Worm (Caenorhabditis elegans) whole organism, mixed stage, embryonic: ENCODE measurements around the gene T25B2.1.

ENCODE experiments used
- M03D4.4 ChIP-seq: sonication (generic microtip); optimal IDR thresholded peaks from 2 replicates; lab custom pipeline; 2017; ENCODE audit warnings: mild to moderate bottlenecking, missing genetic modification characterization, missing compliant biosample characterization
- bed-3 ChIP-seq: fragments of 200-800 bp; sonication (Bioruptor generic); optimal IDR thresholded peaks from 3 replicates; lab custom pipeline; 2018; ENCODE audit warnings: mild to moderate bottlenecking, missing genetic modification characterization, moderate library complexity, missing compliant biosample characterization
- blmp-1 ChIP-seq: fragments of 150-350 bp; optimal IDR thresholded peaks from 2 replicates; lab custom pipeline; 2014; ENCODE audit warnings: missing biosample characterization, missing genetic modification characterization
- ceh-43 ChIP-seq: fragments of 200-800 bp; sonication (Bioruptor generic); optimal IDR thresholded peaks from 2 replicates; lab custom pipeline; 2018; ENCODE audit warnings: mild to moderate bottlenecking, missing genetic modification characterization, moderate library complexity, missing compliant biosample characterization
- ces-1 ChIP-seq: fragments of 150-350 bp; optimal IDR thresholded peaks from 2 replicates; lab custom pipeline; 2014; ENCODE audit warnings: missing biosample characterization, missing genetic modification reagents, missing genetic modification characterization
- cnd-1 ChIP-seq: fragments of 200-800 bp; sonication (Bioruptor generic); optimal IDR thresholded peaks from 2 replicates; lab custom pipeline; 2018; ENCODE audit warnings: mild to moderate bottlenecking, missing genetic modification characterization, missing compliant biosample characterization
- drap-1 ChIP-seq: fragments of 200-800 bp; sonication (Bioruptor generic); optimal IDR thresholded peaks from 3 replicates; lab custom pipeline; 2018; ENCODE audit warnings: mild to moderate bottlenecking, missing genetic modification characterization, missing compliant biosample characterization
- elt-1 ChIP-seq: sonication (generic microtip); optimal IDR thresholded peaks from 2 replicates; lab custom pipeline; 2017; ENCODE audit warnings: missing genetic modification characterization, mild to moderate bottlenecking, missing compliant biosample characterization, antibody characterized with exemption, moderate library complexity, borderline replicate concordance; ENCODE audit not compliant: insufficient read depth
- elt-3 ChIP-seq: fragments of 150-350 bp; optimal IDR thresholded peaks from 2 replicates; lab custom pipeline; 2014; ENCODE audit warnings: missing biosample characterization, missing genetic modification characterization
- flh-1 ChIP-seq: fragments of 200-800 bp; sonication (Bioruptor generic); optimal IDR thresholded peaks from 2 replicates; lab custom pipeline; 2018; ENCODE audit warnings: mild to moderate bottlenecking, missing genetic modification characterization, moderate library complexity, missing compliant biosample characterization
- ham-2 ChIP-seq: fragments of 200-800 bp; sonication (Bioruptor generic); optimal IDR thresholded peaks from 2 replicates; lab custom pipeline; 2018; ENCODE audit warnings: mild to moderate bottlenecking, missing genetic modification characterization, missing compliant biosample characterization
- hlh-1 ChIP-seq: fragments of 150-350 bp; optimal IDR thresholded peaks from 2 replicates; lab custom pipeline; 2014; ENCODE audit warnings: missing biosample characterization, missing genetic modification reagents, missing genetic modification characterization
- lin-13 ChIP-seq: fragments of 150-350 bp; optimal IDR thresholded peaks from 2 replicates; lab custom pipeline; 2014; ENCODE audit warnings: missing biosample characterization, missing genetic modification characterization
- lin-32 ChIP-seq: fragments of 200-800 bp; sonication (Bioruptor generic); optimal IDR thresholded peaks from 2 replicates; lab custom pipeline; 2018; ENCODE audit warnings: mild to moderate bottlenecking, missing genetic modification characterization, missing compliant biosample characterization
- lsy-2 ChIP-seq: fragments of 150-350 bp; optimal IDR thresholded peaks from 2 replicates; lab custom pipeline; 2014; ENCODE audit warnings: missing biosample characterization, missing genetic modification characterization
- mab-5 ChIP-seq: fragments of 150-350 bp; optimal IDR thresholded peaks from 2 replicates; lab custom pipeline; 2014; ENCODE audit warnings: missing biosample characterization, missing genetic modification characterization
- mep-1 ChIP-seq: fragments of 150-350 bp; optimal IDR thresholded peaks from 2 replicates; lab custom pipeline; 2017; ENCODE audit warnings: missing biosample characterization, missing genetic modification reagents, missing genetic modification characterization, inconsistent platforms
- nhr-12 ChIP-seq: fragments of 150-350 bp; optimal IDR thresholded peaks from 2 replicates; lab custom pipeline; 2014; ENCODE audit warnings: missing biosample characterization, missing genetic modification characterization
- nhr-2 ChIP-seq: fragments of 150-350 bp; optimal IDR thresholded peaks from 2 replicates; lab custom pipeline; 2014; ENCODE audit warnings: missing biosample characterization, missing genetic modification characterization
- nhr-237 ChIP-seq: fragments of 150-350 bp; optimal IDR thresholded peaks from 2 replicates; lab custom pipeline; 2014; ENCODE audit warnings: missing biosample characterization, missing genetic modification characterization
- nhr-28 ChIP-seq: fragments of 150-350 bp; optimal IDR thresholded peaks from 2 replicates; lab custom pipeline; 2014; ENCODE audit warnings: missing biosample characterization, missing genetic modification characterization
- nhr-76 ChIP-seq: sonication (generic microtip); optimal IDR thresholded peaks from 2 replicates; lab custom pipeline; 2017; ENCODE audit warnings: missing biosample characterization, missing genetic modification characterization
- pha-4 ChIP-seq: fragments of 150-350 bp; optimal IDR thresholded peaks from 2 replicates; lab custom pipeline; 2018; ENCODE audit warnings: missing biosample characterization, missing genetic modification reagents, missing genetic modification characterization
- sem-2 ChIP-seq: fragments of 200-800 bp; sonication (Bioruptor generic); optimal IDR thresholded peaks from 2 replicates; lab custom pipeline; 2018; ENCODE audit warnings: mild to moderate bottlenecking, missing genetic modification characterization, missing compliant biosample characterization
- sptf-1 ChIP-seq: sonication (generic microtip); optimal IDR thresholded peaks from 2 replicates; lab custom pipeline; 2017; ENCODE audit warnings: mild to moderate bottlenecking, missing genetic modification characterization, moderate library complexity, missing compliant biosample characterization
- tbx-8 ChIP-seq: fragments of 200-800 bp; sonication (Bioruptor generic); optimal IDR thresholded peaks from 2 replicates; lab custom pipeline; 2018; ENCODE audit warnings: mild to moderate bottlenecking, missing genetic modification characterization, moderate library complexity, missing compliant biosample characterization
- unc-120 ChIP-seq: sonication (generic microtip); optimal IDR thresholded peaks from 2 replicates; lab custom pipeline; 2017; ENCODE audit warnings: missing genetic modification characterization, missing compliant biosample characterization; ENCODE audit not compliant: poor library complexity, severe bottlenecking
- unc-39 ChIP-seq: fragments of 150-350 bp; optimal IDR thresholded peaks from 2 replicates; lab custom pipeline; 2014; ENCODE audit warnings: missing biosample characterization, missing genetic modification characterization
- unc-62 ChIP-seq: fragments of 150-350 bp; optimal IDR thresholded peaks from 2 replicates; lab custom pipeline; 2014; ENCODE audit warnings: missing biosample characterization, missing genetic modification reagents, missing genetic modification characterization
- zip-8 ChIP-seq: fragments of 150-350 bp; optimal IDR thresholded peaks from 2 replicates; lab custom pipeline; 2014; ENCODE audit warnings: missing biosample characterization, missing genetic modification characterization
- ztf-11 ChIP-seq: fragments of 150-350 bp; optimal IDR thresholded peaks from 2 replicates; lab custom pipeline; 2014; ENCODE audit warnings: missing biosample characterization, missing genetic modification characterization

The T25B2.1 gene

ce11 chrX:6157411-6157916 is 16.3 kb upstream of the T25B2.1 start:
- TF ChIP-seq blmp-1 (tag; lab: Kevin White, UChicago) (no peak), bed-3 (GFP tag; lab: Kevin White, UChicago) (no peak), ztf-11 (tag; lab: Kevin White, UChicago) (no peak), cnd-1 (tag; lab: Kevin White, UChicago) (no peak), unc-39 (no peak), unc-120 (tag; lab: Kevin White, UChicago) (no peak), flh-1 (GFP tag; lab: Kevin White, UChicago) (no peak), M03D4.4 (tag; lab: Kevin White, UChicago) (no peak)

- TF ChIP-seq nhr-76 (no peak), tbx-8 (GFP tag; lab: Kevin White, UChicago) (no peak), nhr-12 (tag; lab: Kevin White, UChicago) (no peak), lin-32 (GFP tag; lab: Kevin White, UChicago) (no peak), elt-1 (tag; lab: Kevin White, UChicago) (no peak), drap-1 (GFP tag; lab: Kevin White, UChicago) (no peak), nhr-237 (tag; lab: Kevin White, UChicago) (no peak), lin-13 (tag; lab: Kevin White, UChicago) (no peak), lsy-2 (tag; lab: Kevin White, UChicago) (no peak), elt-3 (tag; lab: Kevin White, UChicago) (no peak), nhr-28 (tag; lab: Kevin White, UChicago) (no peak), mab-5 (no peak), sem-2 (GFP tag; lab: Kevin White, UChicago) (no peak), M03D4.4 (tag; lab: Kevin White, UChicago) (no peak), ceh-43 (GFP tag; lab: Kevin White, UChicago) (no peak)
- TF ChIP-seq, all 35 proteins: peak for 0
These were observed 14.2 kb upstream of the T25B2.1 start for ce11 chrX:6159562-6159961.

- TF ChIP-seq unc-120 (tag; lab: Kevin White, UChicago) (no peak), ham-2 (GFP tag; lab: Kevin White, UChicago) (no peak), lin-13 (tag; lab: Kevin White, UChicago) (no peak), bed-3 (GFP tag; lab: Kevin White, UChicago) (no peak), zip-8 (tag; lab: Kevin White, UChicago) (no peak), nhr-237 (tag; lab: Kevin White, UChicago) (no peak), cnd-1 (tag; lab: Kevin White, UChicago) (no peak), ztf-11 (tag; lab: Kevin White, UChicago) (no peak), flh-1 (GFP tag; lab: Kevin White, UChicago) (no peak), unc-62 (GFP tag; lab: Kevin White, UChicago) (no peak), sptf-1 (no peak), nhr-2 (tag; lab: Kevin White, UChicago) (no peak), unc-39 (no peak), pha-4 (tag; lab: Kevin White, UChicago) (no peak), tbx-8 (GFP tag; lab: Kevin White, UChicago) (no peak), hlh-1 (no peak)
These were observed 13.3 kb upstream of the T25B2.1 start, which contains the start of gene odd-2 for ce11 chrX:6160427-6160826. odd-2 (minus strand) TSS chrX:6160527.

ce11 chrX:6162037-6162436 is 11.7 kb upstream of the T25B2.1 start:
- TF ChIP-seq nhr-28 (tag; lab: Kevin White, UChicago) (no peak), nhr-2 (tag; lab: Kevin White, UChicago) (no peak), mab-5 (no peak), nhr-12 (tag; lab: Kevin White, UChicago) (no peak), unc-120 (tag; lab: Kevin White, UChicago) (no peak), mep-1 (no peak), ces-1 (GFP tag; lab: Kevin White, UChicago) (no peak), flh-1 (GFP tag; lab: Kevin White, UChicago) (no peak), hlh-1 (no peak), ceh-43 (GFP tag; lab: Kevin White, UChicago) (no peak), lin-13 (tag; lab: Kevin White, UChicago) (no peak)
